Worm (Caenorhabditis elegans) whole organism, young adult: ENCODE data around the gene cyp-14A3.
A peak's percentile ranks its signal among the peaks of the same experiment; 100 is the strongest.

Source experiments
- B0019.2 ChIP-seq: fragments of 200-800 bp; sonication (Bioruptor generic); conservative IDR thresholded peaks from 2 replicates; pipeline ENCODE4 v1.3.6; 2022; ENCODE audit warnings: missing genetic modification reagents, missing genetic modification characterization, missing compliant biosample characterization
- C06A6.2 ChIP-seq: fragments of 200-800 bp; sonication (Bioruptor generic); conservative IDR thresholded peaks from 2 replicates; pipeline ENCODE4 v1.3.6; 2022; ENCODE audit warnings: missing genetic modification characterization, missing compliant biosample characterization
- D2030.7 ChIP-seq: fragments of 200-800 bp; sonication (Bioruptor generic); IDR thresholded peaks from 2 replicates; pipeline ENCODE4 v1.3.6; 2022; ENCODE audit warnings: missing genetic modification reagents, missing genetic modification characterization, missing compliant biosample characterization
- F10E7.11 ChIP-seq: sonication (generic microtip); optimal IDR thresholded peaks from 2 replicates; lab custom pipeline; 2017; ENCODE audit warnings: mild to moderate bottlenecking, missing genetic modification characterization, moderate library complexity, missing compliant biosample characterization
- F33H1.4 ChIP-seq: fragments of 200-800 bp; sonication (Bioruptor generic); IDR thresholded peaks from 2 replicates; pipeline ENCODE4 v1.3.6; 2022; ENCODE audit warnings: missing genetic modification reagents, missing genetic modification characterization, missing compliant biosample characterization
- F37B4.10 ChIP-seq: fragments of 200-800 bp; sonication (Bioruptor generic); IDR thresholded peaks from 2 replicates; pipeline ENCODE4 v1.3.6; 2022; ENCODE audit warnings: missing genetic modification characterization, missing compliant biosample characterization
- F39B2.1 ChIP-seq: fragments of 200-800 bp; sonication (Bioruptor generic); IDR thresholded peaks from 2 replicates; pipeline ENCODE4 v1.3.6; 2022; ENCODE audit warnings: missing genetic modification reagents, missing genetic modification characterization, missing compliant biosample characterization
- F55B11.4 ChIP-seq: sonication (generic microtip); optimal IDR thresholded peaks from 2 replicates; lab custom pipeline; 2016; ENCODE audit warnings: missing compliant biosample characterization, missing genetic modification characterization, borderline replicate concordance; ENCODE audit not compliant: insufficient read depth
- F57C9.4 ChIP-seq: sonication (generic microtip); optimal IDR thresholded peaks from 2 replicates; lab custom pipeline; 2017; ENCODE audit warnings: mild to moderate bottlenecking, missing genetic modification characterization, missing compliant biosample characterization
- K11D2.4 ChIP-seq: fragments of 200-800 bp; sonication (Bioruptor generic); IDR thresholded peaks from 2 replicates; pipeline ENCODE4 v1.3.6; 2022; ENCODE audit warnings: missing genetic modification reagents, missing genetic modification characterization, missing compliant biosample characterization
- Y53G8AR.9 ChIP-seq: fragments of 200-800 bp; sonication (Bioruptor generic); conservative IDR thresholded peaks from 2 replicates; pipeline ENCODE4 v1.3.6; 2022; ENCODE audit warnings: missing genetic modification reagents, missing genetic modification characterization, missing compliant biosample characterization
- Y67H2A.10 ChIP-seq: fragments of 200-800 bp; sonication (Bioruptor generic); conservative IDR thresholded peaks from 2 replicates; pipeline ENCODE4 v1.3.6; 2022; ENCODE audit warnings: missing genetic modification reagents, missing genetic modification characterization, missing compliant biosample characterization
- Y79H2A.3 ChIP-seq: fragments of 200-800 bp; sonication (Bioruptor generic); conservative IDR thresholded peaks from 2 replicates; pipeline ENCODE4 v1.3.6; 2022; ENCODE audit warnings: missing genetic modification reagents, missing genetic modification characterization, missing compliant biosample characterization
- aptf-2 ChIP-seq: fragments of 200-800 bp; sonication (Bioruptor generic); conservative IDR thresholded peaks from 2 replicates; pipeline ENCODE4 v1.3.6; 2022; ENCODE audit warnings: missing genetic modification reagents, missing genetic modification characterization, missing compliant biosample characterization
- aptf-3 ChIP-seq: fragments of 200-800 bp; sonication (Bioruptor generic); IDR thresholded peaks from 2 replicates; pipeline ENCODE4 v1.3.6; 2022; ENCODE audit warnings: missing genetic modification characterization, missing compliant biosample characterization
- attf-5 ChIP-seq: fragments of 200-800 bp; sonication (Bioruptor generic); optimal IDR thresholded peaks from 2 replicates; lab custom pipeline; 2018; ENCODE audit warnings: mild to moderate bottlenecking, missing genetic modification characterization, missing compliant biosample characterization
- cebp-1 ChIP-seq, 2 experiments: fragments of 200-800 bp in 1 of 2; sonication (Bioruptor generic) in 1 of 2; sonication (generic microtip) in 1 of 2; IDR thresholded peaks in 1 of 2; optimal IDR thresholded peaks in 1 of 2; 2 replicates each; pipeline versions ENCODE4 v1.3.6 to Lab custom; 2017 to 2022; ENCODE audit warnings: missing compliant biosample characterization in 2 of 2, missing genetic modification characterization in 2 of 2, mild to moderate bottlenecking in 1 of 2, missing genetic modification reagents in 1 of 2, moderate library complexity in 1 of 2
- ceh-40 ChIP-seq: fragments of 200-800 bp; sonication (Bioruptor generic); IDR thresholded peaks from 2 replicates; pipeline ENCODE4 v1.3.6; 2022; ENCODE audit warnings: missing genetic modification characterization, missing compliant biosample characterization
- ceh-91 ChIP-seq: fragments of 200-800 bp; sonication (Bioruptor generic); IDR thresholded peaks from 2 replicates; pipeline ENCODE4 v1.3.6; 2022; ENCODE audit warnings: missing genetic modification reagents, missing genetic modification characterization, missing compliant biosample characterization
- chd-7 ChIP-seq: sonication (generic microtip); optimal IDR thresholded peaks from 2 replicates; lab custom pipeline; 2016; ENCODE audit warnings: mild to moderate bottlenecking, missing genetic modification characterization, moderate library complexity, missing compliant biosample characterization
- dox-1 ChIP-seq: fragments of 200-800 bp; sonication (Bioruptor generic); IDR thresholded peaks from 2 replicates; pipeline ENCODE4 v1.3.6; 2022; ENCODE audit warnings: missing genetic modification reagents, missing genetic modification characterization, missing compliant biosample characterization
- dpff-1 ChIP-seq: sonication (generic microtip); optimal IDR thresholded peaks from 2 replicates; lab custom pipeline; 2017; ENCODE audit warnings: mild to moderate bottlenecking, missing genetic modification characterization, missing compliant biosample characterization
- egl-18 ChIP-seq: fragments of 200-800 bp; sonication (Bioruptor generic); IDR thresholded peaks from 2 replicates; pipeline ENCODE4 v1.3.6; 2022; ENCODE audit warnings: missing genetic modification reagents, missing genetic modification characterization, missing compliant biosample characterization
- ets-4 ChIP-seq: fragments of 200-800 bp; sonication (Bioruptor generic); optimal IDR thresholded peaks from 2 replicates; lab custom pipeline; 2018; ENCODE audit warnings: mild to moderate bottlenecking, missing genetic modification characterization, missing compliant biosample characterization
- gei-17 ChIP-seq: fragments of 200-800 bp; sonication (Bioruptor generic); optimal IDR thresholded peaks from 2 replicates; lab custom pipeline; 2018; ENCODE audit warnings: mild to moderate bottlenecking, missing genetic modification characterization, missing compliant biosample characterization
- him-1 ChIP-seq: sonication (generic microtip); optimal IDR thresholded peaks from 2 replicates; lab custom pipeline; 2016; ENCODE audit warnings: missing genotype, missing genetic modification reagents, missing genetic modification characterization, missing compliant biosample characterization
- hlh-12 ChIP-seq: sonication (generic microtip); optimal IDR thresholded peaks from 2 replicates; lab custom pipeline; 2016; ENCODE audit warnings: missing genetic modification characterization, missing compliant biosample characterization
- hmg-20 ChIP-seq: fragments of 200-800 bp; sonication (Bioruptor generic); IDR thresholded peaks from 2 replicates; pipeline ENCODE4 v1.3.6; 2022; ENCODE audit warnings: missing genetic modification reagents, missing genetic modification characterization, missing compliant biosample characterization
- let-607 ChIP-seq, 2 experiments: fragments of 200-800 bp in 1 of 2; sonication (Bioruptor generic) in 1 of 2; sonication (generic microtip) in 1 of 2; optimal IDR thresholded peaks; 2 replicates each; lab custom pipeline; 2016 to 2018; ENCODE audit warnings: mild to moderate bottlenecking in 2 of 2, missing compliant biosample characterization in 2 of 2, missing genetic modification characterization in 2 of 2, moderate library complexity in 2 of 2, missing genotype in 1 of 2
- lin-26 ChIP-seq: fragments of 200-800 bp; sonication (Bioruptor generic); IDR thresholded peaks from 2 replicates; pipeline ENCODE4 v1.3.6; 2022; ENCODE audit warnings: missing genetic modification reagents, missing genetic modification characterization, missing compliant biosample characterization
- lir-1 ChIP-seq: fragments of 200-800 bp; sonication (Bioruptor generic); conservative IDR thresholded peaks from 2 replicates; pipeline ENCODE4 v1.3.6; 2022; ENCODE audit warnings: missing genetic modification reagents, missing genetic modification characterization, missing compliant biosample characterization
- madf-8 ChIP-seq: fragments of 200-800 bp; sonication (Bioruptor generic); conservative IDR thresholded peaks from 2 replicates; pipeline ENCODE4 v1.3.6; 2022; ENCODE audit warnings: missing genetic modification reagents, missing genetic modification characterization, missing compliant biosample characterization
- mxl-1 ChIP-seq: sonication (generic microtip); optimal IDR thresholded peaks from 2 replicates; lab custom pipeline; 2016; ENCODE audit warnings: missing genetic modification characterization, missing compliant biosample characterization
- nfya-1 ChIP-seq: sonication (generic microtip); optimal IDR thresholded peaks from 2 replicates; lab custom pipeline; 2017; ENCODE audit warnings: antibody characterized with exemption, missing compliant biosample characterization, missing genetic modification characterization, borderline replicate concordance; ENCODE audit not compliant: insufficient read depth
- nhr-27 ChIP-seq: fragments of 200-800 bp; sonication (Bioruptor generic); optimal IDR thresholded peaks from 2 replicates; lab custom pipeline; 2018; ENCODE audit warnings: mild to moderate bottlenecking, missing genetic modification characterization, moderate library complexity, missing compliant biosample characterization
- nhr-80 ChIP-seq: sonication (generic microtip); optimal IDR thresholded peaks from 2 replicates; lab custom pipeline; 2016; ENCODE audit warnings: missing genetic modification characterization, missing compliant biosample characterization
- snpc-1.3 ChIP-seq: sonication (generic microtip); optimal IDR thresholded peaks from 2 replicates; lab custom pipeline; 2017; ENCODE audit warnings: missing genetic modification characterization, mild to moderate bottlenecking, missing compliant biosample characterization, antibody characterized with exemption, moderate library complexity, missing genotype, missing genetic modification reagents; ENCODE audit not compliant: insufficient read depth
- snpc-3.4 ChIP-seq: sonication (generic microtip); optimal IDR thresholded peaks from 2 replicates; lab custom pipeline; 2017; ENCODE audit warnings: missing genetic modification characterization, mild to moderate bottlenecking, missing compliant biosample characterization, antibody characterized with exemption, moderate library complexity, missing genotype, missing genetic modification reagents
- snpc-4 ChIP-seq, 5 experiments: fragments of 150-350 bp in 1 of 5; sonication (generic microtip) in 4 of 5; optimal IDR thresholded peaks; 2 replicates each; lab custom pipeline; 2014 to 2018; ENCODE audit warnings: missing genetic modification characterization in 5 of 5, missing biosample characterization in 3 of 5, antibody characterized with exemption in 2 of 5, mild to moderate bottlenecking in 2 of 5, missing compliant biosample characterization in 2 of 5, missing genotype in 2 of 5, moderate library complexity in 2 of 5, missing genetic modification reagents in 1 of 5
- tbp1 ChIP-seq: fragments of 200-800 bp; sonication (Bioruptor generic); optimal IDR thresholded peaks from 2 replicates; lab custom pipeline; 2018; ENCODE audit warnings: mild to moderate bottlenecking, missing genetic modification characterization, missing compliant biosample characterization
- tbx-9 ChIP-seq: sonication (generic microtip); optimal IDR thresholded peaks from 2 replicates; lab custom pipeline; 2016; ENCODE audit warnings: borderline replicate concordance, missing genetic modification characterization, inconsistent platforms, missing compliant biosample characterization
- unc-62 ChIP-seq: fragments of 150-350 bp; optimal IDR thresholded peaks from 2 replicates; lab custom pipeline; 2014; ENCODE audit warnings: missing biosample characterization, missing genetic modification reagents, missing genetic modification characterization
- ztf-18 ChIP-seq: sonication (generic microtip); optimal IDR thresholded peaks from 2 replicates; lab custom pipeline; 2016; ENCODE audit warnings: missing genotype, mild to moderate bottlenecking, missing genetic modification characterization, missing compliant biosample characterization
- ztf-22 ChIP-seq: fragments of 200-800 bp; sonication (Bioruptor generic); optimal IDR thresholded peaks from 2 replicates; lab custom pipeline; 2018; ENCODE audit warnings: mild to moderate bottlenecking, missing genetic modification characterization, moderate library complexity, missing compliant biosample characterization
- ztf-3 ChIP-seq: fragments of 200-800 bp; sonication (Bioruptor generic); optimal IDR thresholded peaks from 2 replicates; lab custom pipeline; 2018; ENCODE audit warnings: mild to moderate bottlenecking, missing genetic modification characterization, missing compliant biosample characterization

Gene cyp-14A3

DNA sequence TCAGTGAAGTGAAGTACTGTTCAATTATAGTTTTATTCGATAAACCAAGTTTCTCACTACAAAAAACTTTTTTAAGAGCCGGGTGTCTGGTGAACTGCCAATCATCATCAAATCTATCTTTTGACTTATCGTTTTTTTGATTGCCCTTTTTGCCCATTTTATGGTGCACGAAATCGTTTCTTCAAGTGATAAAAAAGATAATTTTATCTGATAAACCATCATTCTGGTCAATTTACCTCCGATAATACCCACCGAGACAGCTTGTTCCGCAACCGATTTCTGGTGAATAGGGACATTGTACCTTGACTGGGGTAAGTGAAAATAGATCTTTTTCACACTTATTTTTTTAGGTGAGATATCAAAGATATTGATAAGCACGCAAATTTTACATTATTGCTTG lies 16.4 kb downstream of the cyp-14A3 start, which contains the start of gene K08H2.10:
TSS of gene K08H2.10 (plus strand) at position 230 of the 400 bp plus-strand sequence.
- TF ChIP-seq egl-18 (GFP tag; lab: Robert Waterston, UW) (no peak), lin-26 (GFP tag; lab: Robert Waterston, UW) (no peak), ztf-22 (GFP tag; lab: Kevin White, UChicago) (peak; percentile 2), F10E7.11 (no peak), F39B2.1 (GFP tag; lab: Robert Waterston, UW) (no peak), ceh-40 (GFP tag; lab: Robert Waterston, UW) (no peak), aptf-2 (no peak), C06A6.2 (GFP tag; lab: Robert Waterston, UW) (no peak), tbx-9 (tag; lab: Kevin White, UChicago) (no peak), Y79H2A.3 (no peak), hmg-20 (GFP tag; lab: Robert Waterston, UW) (no peak), him-1 (tag; lab: Kevin White, UChicago) (no peak), Y67H2A.10 (GFP tag; lab: Robert Waterston, UW) (no peak), unc-62 (peak; percentile 21), attf-5 (GFP tag; lab: Kevin White, UChicago) (no peak), B0019.2 (GFP tag; lab: Robert Waterston, UW) (no peak), nhr-80 (tag; lab: Kevin White, UChicago) (peak; percentile 93), ztf-3 (GFP tag; lab: Kevin White, UChicago) (no peak), D2030.7 (GFP tag; lab: Robert Waterston, UW) (no peak), Y53G8AR.9 (GFP tag; lab: Robert Waterston, UW) (no peak), hlh-12 (no peak), ztf-18 (tag; lab: Kevin White, UChicago) (no peak), F55B11.4 (tag; lab: Kevin White, UChicago) (no peak), aptf-3 (no peak), nhr-27 (no peak), snpc-1.3 (tag; lab: Kevin White, UChicago) (no peak), chd-7 (tag; lab: Kevin White, UChicago) (no peak), tbp1 (peak; percentile 33), K11D2.4 (GFP tag; lab: Robert Waterston, UW) (no peak), gei-17 (GFP tag; lab: Kevin White, UChicago) (no peak), let-607 (tag; optimal IDR thresholded peaks at IDR 0.05; lab: Kevin White, UChicago) (peak in 1 of 2 experiments; percentile 30), F57C9.4 (tag; lab: Kevin White, UChicago) (no peak), ets-4 (GFP tag; lab: Kevin White, UChicago) (peak; percentile 68), F33H1.4 (GFP tag; lab: Robert Waterston, UW) (no peak), nfya-1 (tag; lab: Kevin White, UChicago) (no peak)

ce11 chrX:13251914-13252434 lies 22.0 kb downstream of the cyp-14A3 start, which contains the start of gene nhr-32:
TSS of gene nhr-32 (plus strand) at chrX:13251964.
- TF ChIP-seq nfya-1 (tag; lab: Kevin White, UChicago): no peak
- TF ChIP-seq ceh-91: no peak
- no peak for TF ChIP-seq snpc-4 (GFP tag; optimal IDR thresholded peaks at IDR 0.05; lab: Kevin White, UChicago)
- TF ChIP-seq snpc-4 (tag; optimal IDR thresholded peaks at IDR 0.05; lab: Kevin White, UChicago): no peak
- TF ChIP-seq lir-1: no peak
- TF ChIP-seq mxl-1 (tag; lab: Kevin White, UChicago): no peak
- TF ChIP-seq dox-1 (GFP tag; lab: Robert Waterston, UW): no peak
- TF ChIP-seq cebp-1 (GFP tag; IDR thresholded peaks at IDR 0.05; lab: Robert Waterston, UW): no peak
- no peak for TF ChIP-seq cebp-1 (tag; optimal IDR thresholded peaks at IDR 0.05; lab: Kevin White, UChicago)
- no peak for TF ChIP-seq F33H1.4 (GFP tag; lab: Robert Waterston, UW)
- TF ChIP-seq snpc-3.4 (tag; lab: Kevin White, UChicago): no peak
- TF ChIP-seq hmg-20 (GFP tag; lab: Robert Waterston, UW): no peak
- TF ChIP-seq madf-8 (GFP tag; lab: Robert Waterston, UW): no peak
- TF ChIP-seq F37B4.10 (GFP tag; lab: Robert Waterston, UW): no peak
- TF ChIP-seq dpff-1 (tag; lab: Kevin White, UChicago): no peak
